Worm (Caenorhabditis elegans): ENCODE measurements around the gene EEED8.14.

DNA sequence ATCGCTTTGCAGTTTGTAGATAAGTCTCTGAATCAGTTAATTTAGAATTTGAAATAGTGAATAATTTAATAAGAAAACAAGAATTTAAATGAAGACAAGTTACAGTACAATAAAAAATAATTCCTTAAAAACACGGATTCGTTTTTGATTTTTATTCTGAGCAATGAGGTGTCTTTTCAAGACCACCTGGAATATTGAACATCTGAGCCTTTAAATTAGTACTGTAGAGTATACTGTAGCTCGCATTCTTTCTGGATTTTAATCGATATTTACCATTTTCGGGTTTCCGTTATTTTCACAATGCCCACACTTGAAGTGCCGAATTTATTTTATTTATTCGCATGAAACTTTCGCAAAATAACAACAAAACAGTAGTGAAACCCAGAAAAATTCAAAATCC lies 10.0 kb upstream of the EEED8.14 start, which contains the start of gene F07F6.7:
- TF ChIP-seq snpc-4 (tag; optimal IDR thresholded peaks at IDR 0.05) (no peak), nhr-2 (tag; optimal IDR thresholded peaks at IDR 0.05) (no peak), unc-39 (tag; optimal IDR thresholded peaks at IDR 0.05) (no peak), blmp-1 (tag; optimal IDR thresholded peaks at IDR 0.05) (no peak), lsy-2 (tag; optimal IDR thresholded peaks at IDR 0.05) (no peak), ztf-11 (tag; optimal IDR thresholded peaks at IDR 0.05) (no peak), nhr-28 (tag; optimal IDR thresholded peaks at IDR 0.05) (no peak), unc-62 (GFP tag; optimal IDR thresholded peaks at IDR 0.05) (no peak), nhr-12 (tag; optimal IDR thresholded peaks at IDR 0.05) (no peak), nhr-76 (tag; optimal IDR thresholded peaks at IDR 0.05) (no peak), ces-1 (GFP tag; optimal IDR thresholded peaks at IDR 0.05) (no peak), sptf-1 (tag; optimal IDR thresholded peaks at IDR 0.05) (no peak), elt-1 (tag; optimal IDR thresholded peaks at IDR 0.05; ENCODE audit: borderline replicate concordance, insufficient read depth) (no peak)

All from whole organism, mixed stage, embryonic.